Fruit fly (Drosophila melanogaster): Measurements from ENCODE around the gene CG34454.

The CG34454 gene

DNA sequence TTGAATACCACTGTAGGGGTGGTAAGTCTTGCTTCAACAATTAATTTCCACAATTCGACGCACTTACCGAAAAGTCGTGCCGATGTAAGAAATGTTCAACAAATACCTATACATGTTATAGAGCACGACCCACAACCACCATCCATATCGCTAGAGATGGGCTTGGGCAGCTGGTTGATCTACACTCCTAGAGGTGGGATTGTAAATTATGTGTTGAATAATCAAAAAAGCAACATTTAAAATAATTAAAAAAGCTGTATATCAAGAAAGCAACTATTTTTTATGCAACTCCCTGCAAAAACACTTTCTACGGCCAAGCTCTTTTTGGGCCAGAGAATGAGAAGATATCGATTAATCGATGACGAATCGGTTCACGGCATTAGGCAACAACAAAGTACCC lies 47.9 kb downstream of the CG34454 start, which contains the start of the genes CG34140, Mkp and Mtch (continued):
- TF ChIP-seq CG34406 (GFP tag; optimal IDR thresholded peaks at IDR 0.05) (peak; percentile 73), fd59A (GFP tag; optimal IDR thresholded peaks at IDR 0.05) (peak; percentile 37), Eip75B (GFP tag; optimal IDR thresholded peaks at IDR 0.05) (no peak), CG10631 (GFP tag; optimal IDR thresholded peaks at IDR 0.05) (peak; percentile 85), Met (GFP tag; optimal IDR thresholded peaks at IDR 0.05) (no peak), CG11762 (GFP tag; optimal IDR thresholded peaks at IDR 0.05; ENCODE audit: insufficient read depth) (peak; percentile 4), esn (GFP tag; optimal IDR thresholded peaks at IDR 0.05) (peak; percentile 90), CG1621 (tag; optimal IDR thresholded peaks at IDR 0.05) (no peak), ss (GFP tag; optimal IDR thresholded peaks at IDR 0.05) (no peak), CG4318 (GFP tag; optimal IDR thresholded peaks at IDR 0.05) (no peak), Gug (GFP tag; IDR thresholded peaks at IDR 0.05) (peak; percentile 72), cyc (GFP tag; optimal IDR thresholded peaks at IDR 0.05) (peak; percentile 85), acj6 (GFP tag; optimal IDR thresholded peaks at IDR 0.05) (peak; percentile 79), fkh (GFP tag; optimal IDR thresholded peaks at IDR 0.05) (no peak), Smox (GFP tag; optimal IDR thresholded peaks at IDR 0.05) (peak; percentile 87), CG9139 (GFP tag; optimal IDR thresholded peaks at IDR 0.05) (no peak), Sox14 (GFP tag; optimal IDR thresholded peaks at IDR 0.05) (peak; percentile 88), CG31627 (GFP tag; optimal IDR thresholded peaks at IDR 0.05) (peak; percentile 89), Sox102F (GFP tag; optimal IDR thresholded peaks at IDR 0.05) (no peak), Eip78C (GFP tag) (no peak), CG6163 (GFP tag; IDR thresholded peaks at IDR 0.05) (peak; percentile 81), vri (GFP tag; optimal IDR thresholded peaks at IDR 0.05) (no peak), Blimp-1 (GFP tag; optimal IDR thresholded peaks at IDR 0.05) (peak; percentile 36), CG3919 (GFP tag; optimal IDR thresholded peaks at IDR 0.05) (no peak), topi (GFP tag; optimal IDR thresholded peaks at IDR 0.05) (no peak), CG3032 (tag; optimal IDR thresholded peaks at IDR 0.05) (peak; percentile 78), spab (GFP tag; optimal IDR thresholded peaks at IDR 0.05) (no peak), Sox15 (GFP tag; optimal IDR thresholded peaks at IDR 0.05) (peak; percentile 65), eg (GFP tag; IDR thresholded peaks at IDR 0.05) (peak; percentile 78), Ets21C (GFP tag; optimal IDR thresholded peaks at IDR 0.05) (peak; percentile 81)

Measured in whole organism, prepupa.